Worm (Caenorhabditis elegans) whole organism, late embryonic: ENCODE measurements around the gene Y47D7A.12.

ENCODE experiments used
- C38D4.7 ChIP-seq: fragments of 200-800 bp; sonication (Bioruptor generic); optimal IDR thresholded peaks from 2 replicates; lab custom pipeline; 2018; ENCODE audit warnings: mild to moderate bottlenecking, missing genetic modification characterization, moderate library complexity, missing compliant biosample characterization
- F13H6.1 ChIP-seq: sonication (generic microtip); optimal IDR thresholded peaks from 2 replicates; lab custom pipeline; 2016; ENCODE audit warnings: missing genetic modification characterization, missing compliant biosample characterization
- ama-1 ChIP-seq: fragments of 150-350 bp; optimal IDR thresholded peaks from 2 replicates; lab custom pipeline; 2014
- ceh-19 ChIP-seq: fragments of 200-800 bp; sonication (Bioruptor generic); optimal IDR thresholded peaks from 2 replicates; lab custom pipeline; 2018; ENCODE audit warnings: mild to moderate bottlenecking, missing genetic modification characterization, missing compliant biosample characterization
- ceh-48 ChIP-seq: sonication (generic microtip); optimal IDR thresholded peaks from 2 replicates; lab custom pipeline; 2016; ENCODE audit warnings: missing genetic modification characterization, inconsistent platforms, missing compliant biosample characterization
- dve-1 ChIP-seq: sonication (generic microtip); optimal IDR thresholded peaks from 2 replicates; lab custom pipeline; 2017; ENCODE audit warnings: antibody characterized with exemption, mild to moderate bottlenecking, missing genetic modification characterization, missing compliant biosample characterization
- elt-2 ChIP-seq: sonication (generic microtip); optimal IDR thresholded peaks from 2 replicates; lab custom pipeline; 2016; ENCODE audit warnings: missing genetic modification reagents, missing genetic modification characterization, missing compliant biosample characterization
- eyg-1 ChIP-seq: sonication (generic microtip); optimal IDR thresholded peaks from 2 replicates; lab custom pipeline; 2016; ENCODE audit warnings: missing genotype, missing genetic modification characterization, missing compliant biosample characterization
- fkh-6 ChIP-seq: sonication (generic microtip); optimal IDR thresholded peaks from 2 replicates; lab custom pipeline; 2016; ENCODE audit warnings: missing genetic modification characterization, missing compliant biosample characterization
- nhr-11 ChIP-seq: fragments of 150-350 bp; optimal IDR thresholded peaks from 2 replicates; lab custom pipeline; 2014; ENCODE audit warnings: missing biosample characterization, missing genetic modification characterization
- odd-2 ChIP-seq: sonication (generic microtip); optimal IDR thresholded peaks from 2 replicates; lab custom pipeline; 2017; ENCODE audit warnings: antibody characterized with exemption, mild to moderate bottlenecking, missing genetic modification characterization, missing compliant biosample characterization
- pqm-1 ChIP-seq: sonication (generic microtip); optimal IDR thresholded peaks from 2 replicates; lab custom pipeline; 2016; ENCODE audit warnings: missing genetic modification characterization, missing compliant biosample characterization
- unc-86 ChIP-seq: sonication (generic microtip); optimal IDR thresholded peaks from 2 replicates; lab custom pipeline; 2016; ENCODE audit warnings: missing genetic modification characterization, missing compliant biosample characterization
- zip-5 ChIP-seq: sonication (generic microtip); optimal IDR thresholded peaks from 2 replicates; lab custom pipeline; 2016; ENCODE audit warnings: missing genetic modification characterization, missing compliant biosample characterization

DNA sequence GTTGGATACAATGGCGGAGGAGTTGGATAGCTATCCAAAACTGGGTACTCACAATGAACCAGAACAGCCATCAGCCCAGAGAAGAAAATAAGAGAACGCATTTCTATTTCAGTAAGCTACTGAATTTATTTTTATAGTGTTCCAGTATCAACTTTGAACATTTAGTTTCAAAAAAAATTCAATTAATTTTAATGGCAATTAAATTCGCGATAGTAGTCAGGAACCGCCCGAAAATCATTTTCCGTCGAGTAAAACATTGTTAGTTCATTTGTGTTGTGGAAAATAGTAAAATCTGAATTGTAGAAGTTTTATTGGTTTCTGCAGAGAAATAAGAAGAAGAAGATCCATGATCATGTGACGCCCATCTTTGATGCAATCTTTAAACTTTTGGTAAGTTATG, 11.4 kb downstream of the Y47D7A.12 start, which contains the start of gene Y47D7A.6:
- TF ChIP-seq nhr-11 (tag; lab: Kevin White, UChicago) (no peak), elt-2 (no peak), ama-1 (no peak), unc-86 (no peak), dve-1 (tag; lab: Kevin White, UChicago) (no peak), eyg-1 (tag; lab: Kevin White, UChicago) (no peak), pqm-1 (tag; lab: Kevin White, UChicago) (no peak), zip-5 (tag; lab: Kevin White, UChicago) (no peak), odd-2 (no peak), C38D4.7 (GFP tag; lab: Kevin White, UChicago) (no peak), fkh-6 (tag; lab: Kevin White, UChicago) (no peak), ceh-19 (GFP tag; lab: Kevin White, UChicago) (no peak), F13H6.1 (tag; lab: Kevin White, UChicago) (no peak), ceh-48 (tag; lab: Kevin White, UChicago) (no peak)
